Fruit fly (Drosophila melanogaster): ENCODE measurements around the gene CG7857.

DNA sequence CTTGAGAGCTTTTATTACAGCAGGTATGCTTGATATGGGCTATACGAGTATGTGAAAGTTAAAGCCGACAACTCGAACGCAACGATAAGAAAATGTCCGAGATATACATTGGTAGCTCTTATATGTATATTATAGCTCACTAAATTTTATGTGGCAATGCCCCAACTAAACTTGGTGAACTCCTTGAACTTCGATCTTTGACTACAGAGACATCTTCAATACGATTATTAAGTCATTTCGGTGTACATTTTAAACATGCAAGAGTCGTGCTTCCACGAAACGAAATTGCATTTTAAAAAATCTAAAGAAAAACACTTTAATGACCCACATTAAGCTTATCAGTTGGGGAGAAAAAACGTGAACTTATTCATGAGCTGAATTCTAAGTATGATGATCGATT is 31.9 kb upstream of the CG7857 start:
- TF ChIP-seq OdsH (GFP tag; optimal IDR thresholded peaks at IDR 0.05) (no peak), lola (GFP tag; optimal IDR thresholded peaks at IDR 0.05) (no peak), pan (optimal IDR thresholded peaks at IDR 0.05) (no peak)

Measured in whole organism, wandering third instar larva.